Fruit fly (Drosophila melanogaster) whole organism, prepupa: ENCODE data around the gene H.

Source experiments
- Blimp-1 ChIP-seq: fragments of 200-800 bp; sonication (Bioruptor generic); optimal IDR thresholded peaks from 3 replicates; lab custom pipeline; 2017; ENCODE audit warnings: missing biosample characterization, missing genetic modification characterization, mild to moderate bottlenecking, moderate library complexity, missing genetic modification reagents
- CG31627 ChIP-seq: fragments of 200-800 bp; sonication (Bioruptor generic); optimal IDR thresholded peaks from 3 replicates; lab custom pipeline; 2016; ENCODE audit warnings: missing biosample characterization, missing genetic modification characterization
- OdsH ChIP-seq: fragments of 200-800 bp; sonication (Bioruptor generic); optimal IDR thresholded peaks from 3 replicates; lab custom pipeline; 2016; ENCODE audit warnings: missing biosample characterization, missing genetic modification characterization

dm6 chr3R:20595901-20596300 lies 25.8 kb upstream of the H start:
- no peak for TF ChIP-seq CG31627 (GFP tag; lab: Kevin White, UChicago)
- no peak for TF ChIP-seq Blimp-1 (GFP tag; lab: Kevin White, UChicago)
- TF ChIP-seq OdsH (GFP tag; lab: Kevin White, UChicago): no peak
